Worm (Caenorhabditis elegans): ENCODE data around the gene srab-20.

ce11 chrV:3410098-3410570 lies 18.7 kb upstream of the srab-20 start, which contains the start of gene arrd-22:
- no peak for TF ChIP-seq snpc-4 (tag; optimal IDR thresholded peaks at IDR 0.05)
- TF ChIP-seq lin-39 (tag; optimal IDR thresholded peaks at IDR 0.05), result peak; percentile 33
- TF ChIP-seq egl-27 (tag; optimal IDR thresholded peaks at IDR 0.05), result no peak
- no peak for TF ChIP-seq pqm-1 (tag; optimal IDR thresholded peaks at IDR 0.05)
- no peak for TF ChIP-seq elt-3 (tag; optimal IDR thresholded peaks at IDR 0.05)
- no peak for TF ChIP-seq ztf-11 (tag; optimal IDR thresholded peaks at IDR 0.05)
- no peak for TF ChIP-seq elt-1 (tag; optimal IDR thresholded peaks at IDR 0.05)
- no peak for TF ChIP-seq nhr-77 (tag; optimal IDR thresholded peaks at IDR 0.05)
- TF ChIP-seq nhr-11 (tag; optimal IDR thresholded peaks at IDR 0.05), result no peak

All from whole organism, L3 larva.